Worm (Caenorhabditis elegans) whole organism, L2 larva: ENCODE results near the gene F01G12.18.
A peak's percentile ranks its signal among the peaks of the same experiment; 100 is the strongest.

ENCODE experiments used
- C34F6.9 ChIP-seq: fragments of 150-350 bp; optimal IDR thresholded peaks from 2 replicates; lab custom pipeline; 2014; ENCODE audit warnings: missing biosample characterization, missing genetic modification characterization
- F13H6.1 ChIP-seq: sonication (generic microtip); optimal IDR thresholded peaks from 2 replicates; lab custom pipeline; 2016; ENCODE audit warnings: missing genetic modification characterization, missing compliant biosample characterization
- R02D3.7 ChIP-seq: fragments of 150-350 bp; optimal IDR thresholded peaks from 2 replicates; lab custom pipeline; 2014; ENCODE audit warnings: missing biosample characterization, missing genetic modification characterization
- Y55F3AM.14 ChIP-seq: fragments of 200-800 bp; sonication (Bioruptor generic); optimal IDR thresholded peaks from 2 replicates; lab custom pipeline; 2018; ENCODE audit warnings: mild to moderate bottlenecking, missing genetic modification characterization, missing compliant biosample characterization
- alr-1 ChIP-seq: fragments of 150-350 bp; optimal IDR thresholded peaks from 2 replicates; lab custom pipeline; 2014; ENCODE audit warnings: missing biosample characterization, missing genetic modification characterization
- ama-1 ChIP-seq: fragments of 150-350 bp; optimal IDR thresholded peaks from 2 replicates; lab custom pipeline; 2018; ENCODE audit warnings: inconsistent platforms
- blmp-1 ChIP-seq: sonication (generic microtip); optimal IDR thresholded peaks from 2 replicates; lab custom pipeline; 2017; ENCODE audit warnings: missing genetic modification characterization, mild to moderate bottlenecking, missing compliant biosample characterization, antibody characterized with exemption, moderate library complexity; ENCODE audit not compliant: insufficient read depth
- ceh-16 ChIP-seq: fragments of 150-350 bp; optimal IDR thresholded peaks from 2 replicates; lab custom pipeline; 2014; ENCODE audit warnings: missing biosample characterization, missing genetic modification characterization
- crh-2 ChIP-seq: sonication (generic microtip); optimal IDR thresholded peaks from 2 replicates; lab custom pipeline; 2017; ENCODE audit warnings: missing biosample characterization, missing genetic modification characterization
- dmd-4 ChIP-seq: sonication (generic microtip); optimal IDR thresholded peaks from 2 replicates; lab custom pipeline; 2017; ENCODE audit warnings: missing biosample characterization, missing genetic modification characterization
- egl-27 ChIP-seq: sonication (generic microtip); optimal IDR thresholded peaks from 3 replicates; lab custom pipeline; 2017; ENCODE audit warnings: missing biosample characterization, missing genetic modification reagents, missing genetic modification characterization
- elt-1 ChIP-seq: fragments of 150-350 bp; optimal IDR thresholded peaks from 2 replicates; lab custom pipeline; 2014; ENCODE audit warnings: missing biosample characterization, missing genetic modification characterization
- fos-1 ChIP-seq: fragments of 150-350 bp; optimal IDR thresholded peaks from 2 replicates; lab custom pipeline; 2014; ENCODE audit warnings: missing biosample characterization, missing genetic modification characterization
- gmeb-1 ChIP-seq: fragments of 150-350 bp; optimal IDR thresholded peaks from 2 replicates; lab custom pipeline; 2014; ENCODE audit warnings: missing biosample characterization, missing genetic modification characterization
- lin-11 ChIP-seq: fragments of 150-350 bp; sonication (generic microtip); optimal IDR thresholded peaks from 2 replicates; lab custom pipeline; 2014; ENCODE audit warnings: missing biosample characterization, missing genetic modification characterization, inconsistent platforms, mixed read lengths
- lin-13 ChIP-seq: fragments of 150-350 bp; optimal IDR thresholded peaks from 2 replicates; lab custom pipeline; 2014; ENCODE audit warnings: missing biosample characterization, missing genetic modification reagents, missing genetic modification characterization
- lin-39 ChIP-seq: fragments of 150-350 bp; optimal IDR thresholded peaks from 2 replicates; lab custom pipeline; 2014; ENCODE audit warnings: missing biosample characterization, missing genetic modification reagents, missing genetic modification characterization
- lsy-2 ChIP-seq, 2 experiments: fragments of 150-350 bp in 1 of 2; sonication (generic microtip) in 1 of 2; optimal IDR thresholded peaks; 2 replicates each; lab custom pipeline; 2014 to 2017; ENCODE audit warnings: missing biosample characterization in 2 of 2, missing genetic modification characterization in 2 of 2
- mbf-1 ChIP-seq: sonication (generic microtip); optimal IDR thresholded peaks from 2 replicates; lab custom pipeline; 2017; ENCODE audit warnings: missing biosample characterization, missing genetic modification characterization
- nhr-12 ChIP-seq: fragments of 150-350 bp; optimal IDR thresholded peaks from 2 replicates; lab custom pipeline; 2014; ENCODE audit warnings: missing biosample characterization, missing genetic modification characterization
- nhr-129 ChIP-seq: fragments of 150-350 bp; optimal IDR thresholded peaks from 2 replicates; lab custom pipeline; 2014; ENCODE audit warnings: missing biosample characterization, missing genetic modification characterization
- nhr-21 ChIP-seq: fragments of 150-350 bp; optimal IDR thresholded peaks from 2 replicates; lab custom pipeline; 2014; ENCODE audit warnings: missing biosample characterization, missing genetic modification characterization
- nhr-23 ChIP-seq: fragments of 150-350 bp; optimal IDR thresholded peaks from 2 replicates; lab custom pipeline; 2014; ENCODE audit warnings: missing biosample characterization, missing genetic modification reagents, missing genetic modification characterization
- nhr-237 ChIP-seq: fragments of 150-350 bp; optimal IDR thresholded peaks from 2 replicates; lab custom pipeline; 2014; ENCODE audit warnings: missing biosample characterization, missing genetic modification characterization
- nhr-25 ChIP-seq: fragments of 150-350 bp; sonication (generic microtip); optimal IDR thresholded peaks from 3 replicates; lab custom pipeline; 2014; ENCODE audit warnings: missing biosample characterization, missing genetic modification characterization
- nhr-77 ChIP-seq: fragments of 150-350 bp; optimal IDR thresholded peaks from 2 replicates; lab custom pipeline; 2014; ENCODE audit warnings: missing biosample characterization, missing genetic modification characterization
- peb-1 ChIP-seq: fragments of 150-350 bp; optimal IDR thresholded peaks from 2 replicates; lab custom pipeline; 2014; ENCODE audit warnings: missing biosample characterization, missing genetic modification characterization
- sem-4 ChIP-seq: fragments of 150-350 bp; optimal IDR thresholded peaks from 2 replicates; lab custom pipeline; 2014; ENCODE audit warnings: missing biosample characterization, missing genetic modification reagents, missing genetic modification characterization
- skn-1 ChIP-seq: sonication (generic microtip); optimal IDR thresholded peaks from 2 replicates; lab custom pipeline; 2017; ENCODE audit warnings: missing biosample characterization, missing genetic modification characterization
- sma-9 ChIP-seq, 2 experiments: fragments of 150-350 bp in 1 of 2; sonication (generic microtip) in 1 of 2; optimal IDR thresholded peaks; 2 replicates each; lab custom pipeline; 2014 to 2016; ENCODE audit warnings: missing genetic modification characterization in 2 of 2, mild to moderate bottlenecking in 1 of 2, missing biosample characterization in 1 of 2, missing compliant biosample characterization in 1 of 2, missing genetic modification reagents in 1 of 2, moderate library complexity in 1 of 2
- snpc-4 ChIP-seq: fragments of 150-350 bp; optimal IDR thresholded peaks from 2 replicates; lab custom pipeline; 2014; ENCODE audit warnings: missing biosample characterization, missing genetic modification characterization
- unc-39 ChIP-seq: fragments of 150-350 bp; optimal IDR thresholded peaks from 2 replicates; lab custom pipeline; 2014; ENCODE audit warnings: missing biosample characterization, missing genetic modification characterization
- unc-55 ChIP-seq: fragments of 150-350 bp; sonication (generic microtip); optimal IDR thresholded peaks from 3 replicates; lab custom pipeline; 2014; ENCODE audit warnings: missing biosample characterization, missing genetic modification reagents, missing genetic modification characterization
- ztf-1 ChIP-seq: fragments of 200-800 bp; sonication (Bioruptor generic); conservative IDR thresholded peaks from 2 replicates; pipeline ENCODE4 v1.3.6; 2022; ENCODE audit warnings: missing genetic modification characterization, missing compliant biosample characterization
- ztf-11 ChIP-seq: sonication (generic microtip); optimal IDR thresholded peaks from 2 replicates; lab custom pipeline; 2017; ENCODE audit warnings: missing biosample characterization, missing genetic modification characterization
- ztf-4 ChIP-seq: fragments of 150-350 bp; optimal IDR thresholded peaks from 2 replicates; lab custom pipeline; 2014; ENCODE audit warnings: missing biosample characterization, missing genetic modification characterization

Gene F01G12.18

DNA sequence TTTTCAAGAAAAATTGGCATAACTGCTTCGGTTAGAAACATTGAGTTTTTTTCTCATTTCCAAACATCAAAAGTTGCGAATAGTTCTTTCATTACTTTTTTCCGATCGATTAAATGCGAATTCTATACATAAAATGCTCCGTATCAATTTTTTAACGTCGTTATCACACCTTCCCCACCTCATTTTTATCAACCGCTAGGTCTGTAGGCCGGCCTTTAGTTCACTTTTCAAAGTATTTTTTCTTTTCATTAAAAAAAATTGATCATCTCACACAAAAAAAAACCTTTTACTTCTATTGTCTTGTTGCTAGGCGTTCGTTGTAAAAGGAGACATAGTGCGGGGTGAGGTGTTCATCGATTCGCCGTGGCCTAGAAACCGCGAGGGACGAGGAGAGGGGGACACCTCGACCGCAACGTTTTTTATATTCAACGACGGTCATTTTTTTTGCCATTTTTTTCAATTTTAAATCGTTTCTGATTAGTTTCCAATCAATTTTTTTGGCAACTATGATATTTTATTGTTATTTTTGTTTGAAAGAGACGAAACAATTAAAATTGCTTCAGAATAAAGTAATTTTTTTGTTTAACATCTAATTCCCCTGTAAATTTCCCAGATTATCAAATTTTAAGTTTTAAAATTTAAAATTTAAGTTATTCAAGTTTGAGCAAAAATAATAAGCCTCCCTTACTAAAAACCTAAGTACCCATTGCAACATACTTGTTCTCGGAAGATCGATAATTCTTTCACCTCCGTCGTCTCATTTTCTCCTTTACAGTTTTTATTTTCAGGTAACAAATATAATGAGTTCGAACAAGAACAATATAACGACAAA is 22.2 kb downstream of the F01G12.18 start, which contains the start of gene sur-7:
Gene sur-7 (plus strand): TSS at position 782 of the 832 bp plus-strand sequence.
- TF ChIP-seq C34F6.9: peak; percentile 10
- no peak for TF ChIP-seq nhr-21
- TF ChIP-seq skn-1 (tag; lab: Kevin White, UChicago): no peak
- peak; percentile 63 for TF ChIP-seq fos-1 (tag; lab: Kevin White, UChicago)
- no peak for TF ChIP-seq unc-39 (tag; lab: Kevin White, UChicago)
- no peak for TF ChIP-seq dmd-4 (tag; lab: Kevin White, UChicago)
- TF ChIP-seq ama-1 (lab: Kevin White, UChicago): no peak
- no peak for TF ChIP-seq lin-13 (GFP tag; lab: Kevin White, UChicago)
- no peak for TF ChIP-seq sem-4 (tag; lab: Kevin White, UChicago)
- TF ChIP-seq lin-39 (tag; lab: Kevin White, UChicago): no peak
- TF ChIP-seq unc-55 (GFP tag; lab: Kevin White, UChicago): peak; percentile 16
- TF ChIP-seq elt-1 (tag; lab: Kevin White, UChicago): no peak
- TF ChIP-seq peb-1 (tag; lab: Kevin White, UChicago): no peak
- TF ChIP-seq F13H6.1: no peak
- TF ChIP-seq nhr-23 (tag; lab: Kevin White, UChicago): no peak
- TF ChIP-seq lsy-2 (tag; optimal IDR thresholded peaks at IDR 0.05; lab: Kevin White, UChicago): no peak
- TF ChIP-seq Y55F3AM.14 (GFP tag; lab: Kevin White, UChicago): no peak
- no peak for TF ChIP-seq nhr-129

DNA sequence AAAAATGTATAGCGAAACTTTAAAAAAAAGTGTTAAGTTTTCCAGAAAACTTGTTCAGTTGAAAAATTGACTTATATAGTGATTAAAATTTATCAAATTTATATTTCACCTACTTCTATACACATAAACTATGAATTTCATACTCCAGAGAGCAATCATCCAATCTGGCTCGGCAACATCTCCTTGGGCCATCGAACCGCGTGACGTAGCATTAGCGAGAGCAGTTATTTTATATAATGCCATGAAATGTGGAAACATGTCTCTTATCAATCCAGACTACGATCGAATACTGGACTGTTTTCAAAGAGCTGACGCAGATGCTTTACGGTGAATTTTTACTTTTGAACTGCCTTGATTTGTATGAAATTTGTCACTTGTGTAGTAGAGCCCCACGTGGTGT is 28.8 kb downstream of the F01G12.18 start:
- no peak for TF ChIP-seq ztf-11 (tag; lab: Kevin White, UChicago)
- no peak for TF ChIP-seq fos-1 (tag; lab: Kevin White, UChicago)
- no peak for TF ChIP-seq nhr-25
- TF ChIP-seq crh-2 (tag; lab: Kevin White, UChicago): no peak
- no peak for TF ChIP-seq nhr-21
- TF ChIP-seq sma-9 (GFP tag; optimal IDR thresholded peaks at IDR 0.05; lab: Kevin White, UChicago): no peak
- TF ChIP-seq sma-9 (tag; optimal IDR thresholded peaks at IDR 0.05; lab: Kevin White, UChicago): no peak
- no peak for TF ChIP-seq nhr-12 (tag; lab: Kevin White, UChicago)
- TF ChIP-seq nhr-237 (tag; lab: Kevin White, UChicago): no peak
- TF ChIP-seq unc-55 (GFP tag; lab: Kevin White, UChicago): no peak
- TF ChIP-seq, all 48 proteins: peak for 0

DNA sequence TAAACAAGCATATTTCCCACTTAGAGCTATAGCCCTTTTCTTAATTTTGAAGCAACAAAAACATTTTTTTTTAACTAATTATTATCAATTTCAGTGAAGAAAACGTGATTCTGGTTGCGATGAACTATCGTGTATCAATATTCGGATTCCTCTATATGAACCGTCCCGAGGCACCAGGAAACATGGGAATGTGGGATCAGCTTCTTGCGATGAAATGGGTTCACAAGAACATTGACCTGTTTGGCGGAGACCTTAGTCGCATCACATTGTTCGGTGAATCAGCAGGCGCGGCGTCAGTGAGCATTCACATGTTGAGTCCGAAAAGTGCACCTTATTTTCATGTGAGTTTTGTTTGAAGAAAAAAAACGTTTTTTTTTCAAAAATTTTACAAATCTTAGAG is 29.3 kb downstream of the F01G12.18 start:
- no peak for TF ChIP-seq snpc-4 (tag; lab: Kevin White, UChicago)
- no peak for TF ChIP-seq ceh-16 (tag; lab: Kevin White, UChicago)
- TF ChIP-seq ztf-4 (tag; lab: Kevin White, UChicago): no peak
- TF ChIP-seq unc-39 (tag; lab: Kevin White, UChicago): no peak
- no peak for TF ChIP-seq nhr-21
- no peak for TF ChIP-seq alr-1 (tag; lab: Kevin White, UChicago)
- TF ChIP-seq lin-11 (tag; lab: Kevin White, UChicago): no peak
- TF ChIP-seq peb-1 (tag; lab: Kevin White, UChicago): no peak
- no peak for TF ChIP-seq ama-1 (lab: Kevin White, UChicago)
- TF ChIP-seq egl-27 (tag; lab: Kevin White, UChicago): no peak
- no peak for TF ChIP-seq nhr-25
- no peak for TF ChIP-seq nhr-77 (tag; lab: Kevin White, UChicago)
- TF ChIP-seq R02D3.7 (tag; lab: Kevin White, UChicago): no peak
- no peak for TF ChIP-seq gmeb-1 (tag; lab: Kevin White, UChicago)
- TF ChIP-seq sem-4 (tag; lab: Kevin White, UChicago): no peak
- TF ChIP-seq fos-1 (tag; lab: Kevin White, UChicago): no peak

DNA sequence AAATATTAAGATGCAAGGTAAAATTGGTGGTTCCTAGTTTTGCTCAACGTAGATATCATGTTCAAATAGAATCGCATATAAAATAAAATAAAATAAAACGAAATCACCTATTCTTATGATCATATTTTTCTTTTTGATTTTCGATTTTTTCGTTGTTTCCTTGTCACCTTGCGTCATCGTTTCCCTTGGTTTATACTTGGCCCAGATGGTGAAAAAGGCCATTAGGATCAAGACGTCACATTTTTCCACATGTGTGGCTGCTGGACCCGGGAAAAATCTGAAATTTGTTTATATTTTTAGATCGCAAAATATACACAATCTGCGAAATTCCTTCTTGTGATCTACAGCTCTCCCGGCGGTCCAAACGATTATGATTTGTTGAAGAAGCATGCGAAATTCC is 31.3 kb downstream of the F01G12.18 start, which contains the start of gene ace-1:
Gene ace-1 (plus strand): TSS at position 301 of the 400 bp plus-strand sequence.
- no peak for TF ChIP-seq elt-1 (tag; lab: Kevin White, UChicago)
- no peak for TF ChIP-seq lsy-2 (tag; optimal IDR thresholded peaks at IDR 0.05; lab: Kevin White, UChicago)
- no peak for TF ChIP-seq unc-55 (GFP tag; lab: Kevin White, UChicago)
- TF ChIP-seq gmeb-1 (tag; lab: Kevin White, UChicago): no peak
- no peak for TF ChIP-seq mbf-1 (tag; lab: Kevin White, UChicago)
- TF ChIP-seq nhr-25: no peak
- TF ChIP-seq fos-1 (tag; lab: Kevin White, UChicago): no peak
- no peak for TF ChIP-seq sem-4 (tag; lab: Kevin White, UChicago)
- no peak for TF ChIP-seq ztf-1 (GFP tag; lab: Robert Waterston, UW)
- no peak for TF ChIP-seq peb-1 (tag; lab: Kevin White, UChicago)
- no peak for TF ChIP-seq egl-27 (tag; lab: Kevin White, UChicago)
- TF ChIP-seq ama-1 (lab: Kevin White, UChicago): no peak
- no peak for TF ChIP-seq nhr-21
- TF ChIP-seq sma-9 (GFP tag; optimal IDR thresholded peaks at IDR 0.05; lab: Kevin White, UChicago): no peak
- TF ChIP-seq sma-9 (tag; optimal IDR thresholded peaks at IDR 0.05; lab: Kevin White, UChicago): no peak
- no peak for TF ChIP-seq R02D3.7 (tag; lab: Kevin White, UChicago)
- TF ChIP-seq blmp-1 (tag; lab: Kevin White, UChicago): no peak
- TF ChIP-seq dmd-4 (tag; lab: Kevin White, UChicago): no peak
- TF ChIP-seq F13H6.1: no peak
- TF ChIP-seq snpc-4 (tag; lab: Kevin White, UChicago): no peak
- TF ChIP-seq, all 48 proteins: peak for 0
